Comparison of ENCODE assay signal across 3 worm cellular contexts in genomic region chrX:15242726-15243125, ce11.
TF ChIP-seq lines count a peak whose summit lies in the region.

No protein-coding gene starts in this region.

TF ChIP-seq in whole organism, L4 larva, 104 proteins besides CTCF, POLR2A, EP300 and RAD21:
- TF ChIP-seq mdt-29 (GFP tag; IDR thresholded peaks at IDR 0.05; lab: Robert Waterston, UW) (0 out of 2 replicates have a peak, but pooled peaks have one; percentile 40), tag-97 (GFP tag; IDR thresholded peaks at IDR 0.05; lab: Robert Waterston, UW) (no peak), nhr-48 (tag; optimal IDR thresholded peaks at IDR 0.05; lab: Kevin White, UChicago) (no peak), vab-7 (GFP tag; IDR thresholded peaks at IDR 0.05; lab: Robert Waterston, UW) (peak; percentile 54; the same call in 1 of the 2 replicates), snpc-1.2 (GFP tag; IDR thresholded peaks at IDR 0.05; lab: Robert Waterston, UW) (peak; percentile 70; the same call in 1 of the 2 replicates), fos-1 (tag; optimal IDR thresholded peaks at IDR 0.05; lab: Kevin White, UChicago) (no peak), set-16 (GFP tag; IDR thresholded peaks at IDR 0.05; lab: Robert Waterston, UW) (no peak), ceh-82 (tag; optimal IDR thresholded peaks at IDR 0.05; lab: Kevin White, UChicago) (no peak), lim-7 (GFP tag; IDR thresholded peaks at IDR 0.05; lab: Robert Waterston, UW) (peak; percentile 55; the same call in 1 of the 2 replicates), daf-19 (GFP tag; conservative IDR thresholded peaks at IDR 0.05; lab: Robert Waterston, UW) (no peak), dmd-6 (GFP tag; IDR thresholded peaks at IDR 0.05; lab: Robert Waterston, UW) (no peak), sdz-12 (GFP tag; optimal IDR thresholded peaks at IDR 0.05; lab: Kevin White, UChicago) (no peak), snpc-4 (tag; optimal IDR thresholded peaks at IDR 0.05; lab: Kevin White, UChicago) (no peak)

TF ChIP-seq in whole organism, midembryonic, 9 proteins besides CTCF, POLR2A, EP300 and RAD21:
- TF ChIP-seq cog-1 (tag; optimal IDR thresholded peaks at IDR 0.05; lab: Kevin White, UChicago) (no peak), T22C8.4 (GFP tag; IDR thresholded peaks at IDR 0.05; lab: Robert Waterston, UW) (0 out of 2 replicates have a peak, but pooled peaks have one; percentile 16), klf-2 (GFP tag; conservative IDR thresholded peaks at IDR 0.05; lab: Robert Waterston, UW) (no peak), ztf-29 (GFP tag; IDR thresholded peaks at IDR 0.05; lab: Robert Waterston, UW) (no peak), tab-1 (GFP tag; IDR thresholded peaks at IDR 0.05; lab: Robert Waterston, UW) (no peak)

TF ChIP-seq in whole organism, young adult, 124 proteins besides CTCF, POLR2A, EP300 and RAD21:
- TF ChIP-seq lin-40 (tag; optimal IDR thresholded peaks at IDR 0.05; lab: Kevin White, UChicago) (no peak), xnd-1 (tag; optimal IDR thresholded peaks at IDR 0.05; lab: Kevin White, UChicago) (no peak), rpc-1 (optimal IDR thresholded peaks at IDR 0.05; lab: Kevin White, UChicago) (peak; percentile 65), rpc-1 (tag; optimal IDR thresholded peaks at IDR 0.05; lab: Kevin White, UChicago) (peak; percentile 93), snpc-4 (GFP tag; optimal IDR thresholded peaks at IDR 0.05; lab: Kevin White, UChicago) (peak; percentile 54), snpc-4 (tag; optimal IDR thresholded peaks at IDR 0.05; lab: Kevin White, UChicago) (peak in 1 of 4 experiments; percentile 66), F39B2.1 (GFP tag; IDR thresholded peaks at IDR 0.05; lab: Robert Waterston, UW) (no peak), ekl-4 (GFP tag; IDR thresholded peaks at IDR 0.05; lab: Robert Waterston, UW) (no peak), pbrm-1 (GFP tag; IDR thresholded peaks at IDR 0.05; lab: Robert Waterston, UW) (peak; percentile 68), die-1 (tag; optimal IDR thresholded peaks at IDR 0.05; lab: Kevin White, UChicago) (peak; percentile 47), somi-1 (GFP tag; optimal IDR thresholded peaks at IDR 0.05; lab: Kevin White, UChicago) (no peak), snpc-1.3 (tag; optimal IDR thresholded peaks at IDR 0.05; lab: Kevin White, UChicago; ENCODE audit: insufficient read depth) (peak; percentile 17), snpc-1.1 (tag; optimal IDR thresholded peaks at IDR 0.05; lab: Kevin White, UChicago; ENCODE audit: insufficient read depth) (peak; percentile 41), ztf-18 (tag; optimal IDR thresholded peaks at IDR 0.05; lab: Kevin White, UChicago) (no peak), tbp1 (GFP tag; optimal IDR thresholded peaks at IDR 0.05; lab: Kevin White, UChicago) (peak; percentile 87), him-1 (tag; optimal IDR thresholded peaks at IDR 0.05; lab: Kevin White, UChicago) (peak; percentile 86), C06A6.2 (GFP tag; conservative IDR thresholded peaks at IDR 0.05; lab: Robert Waterston, UW) (no peak), Y95B8A.8 (GFP tag; IDR thresholded peaks at IDR 0.05; lab: Robert Waterston, UW) (0 out of 2 replicates have a peak, but pooled peaks have one; percentile 37), ztf-26 (tag; optimal IDR thresholded peaks at IDR 0.05; lab: Kevin White, UChicago) (no peak), lin-26 (GFP tag; IDR thresholded peaks at IDR 0.05; lab: Robert Waterston, UW) (peak; percentile 66), ztf-25 (GFP tag; IDR thresholded peaks at IDR 0.05; lab: Robert Waterston, UW) (peak; percentile 48; the same call in 1 of the 2 replicates), B0019.2 (GFP tag; conservative IDR thresholded peaks at IDR 0.05; lab: Robert Waterston, UW) (peak; percentile 33; the same call in 1 of the 2 replicates), hmg-1.2 (GFP tag; IDR thresholded peaks at IDR 0.05; lab: Robert Waterston, UW) (peak; percentile 64), Y53G8AR.9 (GFP tag; conservative IDR thresholded peaks at IDR 0.05; lab: Robert Waterston, UW) (no peak), lin-54 (GFP tag; optimal IDR thresholded peaks at IDR 0.05; lab: Kevin White, UChicago) (no peak), madf-6 (GFP tag; IDR thresholded peaks at IDR 0.05; lab: Robert Waterston, UW) (peak; percentile 15; the same call in 1 of the 2 replicates), rec-8 (tag; optimal IDR thresholded peaks at IDR 0.05; lab: Kevin White, UChicago) (peak in 1 of 2 experiments; percentile 24), hmg-20 (GFP tag; IDR thresholded peaks at IDR 0.05; lab: Robert Waterston, UW) (0 out of 2 replicates have a peak, but pooled peaks have one; percentile 37), B0261.1 (tag; optimal IDR thresholded peaks at IDR 0.05; lab: Kevin White, UChicago) (peak; percentile 73), D2030.7 (GFP tag; IDR thresholded peaks at IDR 0.05; lab: Robert Waterston, UW) (peak; percentile 66; the same call in 1 of the 2 replicates), unc-62 (GFP tag; optimal IDR thresholded peaks at IDR 0.05; lab: Kevin White, UChicago) (no peak), mes-4 (tag; optimal IDR thresholded peaks at IDR 0.05; lab: Kevin White, UChicago) (no peak), snpc-3.4 (tag; optimal IDR thresholded peaks at IDR 0.05; lab: Kevin White, UChicago) (peak; percentile 71)
